Fruit fly (Drosophila melanogaster) whole organism, embryonic: ENCODE data around the gene CG9616.

Experiments used
- Ada2b ChIP-seq: fragments of 200-800 bp; sonication (Bioruptor generic); IDR thresholded peaks from 2 replicates; pipeline ENCODE4 v1.3.6; 2022; ENCODE audit warnings: missing biosample characterization, missing genetic modification characterization
- B-H1 ChIP-seq: fragments of 200-800 bp; sonication (Bioruptor generic); IDR thresholded peaks from 3 replicates; pipeline ENCODE4 v1.3.6; 2022; ENCODE audit warnings: missing biosample characterization, missing genetic modification characterization
- CG10267 ChIP-seq: fragments of 200-800 bp; sonication (Bioruptor generic); optimal IDR thresholded peaks from 2 replicates; lab custom pipeline; 2018; ENCODE audit warnings: missing biosample characterization, mild to moderate bottlenecking, missing genetic modification characterization, moderate library complexity
- CG10321 ChIP-seq: fragments of 200-800 bp; sonication (Bioruptor generic); IDR thresholded peaks from 2 replicates; pipeline ENCODE4 v1.3.6; 2022; ENCODE audit warnings: missing biosample characterization, missing genetic modification characterization
- CG10543 ChIP-seq: fragments of 200-800 bp; sonication (Bioruptor generic); optimal IDR thresholded peaks from 3 replicates; lab custom pipeline; 2017; ENCODE audit warnings: missing biosample characterization, mild to moderate bottlenecking, missing genetic modification characterization, moderate library complexity
- CG11247 ChIP-seq: fragments of 200-800 bp; sonication (Bioruptor generic); IDR thresholded peaks from 2 replicates; pipeline ENCODE4 v1.3.6; 2022; ENCODE audit warnings: missing biosample characterization, missing genetic modification characterization
- CG11560 ChIP-seq: fragments of 200-800 bp; sonication (Bioruptor generic); IDR thresholded peaks from 3 replicates; pipeline ENCODE4 v1.3.6; 2022; ENCODE audit warnings: missing biosample characterization, missing genetic modification characterization
- CG12942 ChIP-seq: fragments of 200-800 bp; sonication (Bioruptor generic); optimal IDR thresholded peaks from 3 replicates; lab custom pipeline; 2016; ENCODE audit warnings: missing biosample characterization, missing genetic modification characterization
- CG13624 ChIP-seq: fragments of 200-800 bp; sonication (Bioruptor generic); optimal IDR thresholded peaks from 2 replicates; lab custom pipeline; 2016; ENCODE audit warnings: missing biosample characterization, missing genetic modification characterization
- CG14050 ChIP-seq: fragments of 200-800 bp; sonication (Bioruptor generic); IDR thresholded peaks from 3 replicates; pipeline ENCODE4 v1.3.6; 2022; ENCODE audit warnings: missing biosample characterization, missing genetic modification characterization
- CG1647 ChIP-seq: fragments of 200-800 bp; sonication (Bioruptor generic); optimal IDR thresholded peaks from 3 replicates; lab custom pipeline; 2016; ENCODE audit warnings: missing biosample characterization, missing genetic modification characterization
- CG16863 ChIP-seq: fragments of 200-800 bp; sonication (Bioruptor generic); optimal IDR thresholded peaks from 3 replicates; lab custom pipeline; 2016; ENCODE audit warnings: missing biosample characterization, missing genetic modification characterization
- CG17186 ChIP-seq: fragments of 200-800 bp; sonication (Bioruptor generic); optimal IDR thresholded peaks from 3 replicates; lab custom pipeline; 2017; ENCODE audit warnings: missing biosample characterization, missing genetic modification reagents, missing genetic modification characterization
- CG17385 ChIP-seq: fragments of 200-800 bp; sonication (Bioruptor generic); optimal IDR thresholded peaks from 3 replicates; lab custom pipeline; 2018; ENCODE audit warnings: missing biosample characterization, mild to moderate bottlenecking, missing genetic modification characterization
- CG1792 ChIP-seq: fragments of 200-800 bp; sonication (Bioruptor generic); optimal IDR thresholded peaks from 2 replicates; lab custom pipeline; 2016; ENCODE audit warnings: missing biosample characterization, missing genetic modification characterization
- CG2116 ChIP-seq: fragments of 200-800 bp; sonication (Bioruptor generic); optimal IDR thresholded peaks from 3 replicates; lab custom pipeline; 2018; ENCODE audit warnings: missing biosample characterization, mild to moderate bottlenecking, missing genetic modification characterization
- CG2875 ChIP-seq: fragments of 200-800 bp; sonication (Bioruptor generic); optimal IDR thresholded peaks from 2 replicates; lab custom pipeline; 2017; ENCODE audit warnings: missing biosample characterization, mild to moderate bottlenecking, missing genetic modification characterization, missing genetic modification reagents
- CG34422 ChIP-seq: fragments of 200-800 bp; sonication (Bioruptor generic); IDR thresholded peaks from 3 replicates; pipeline ENCODE4 v1.3.6; 2022; ENCODE audit warnings: missing biosample characterization, missing genetic modification characterization
- CG4730 ChIP-seq: fragments of 200-800 bp; sonication (Bioruptor generic); IDR thresholded peaks from 2 replicates; pipeline ENCODE4 v1.3.6; 2022; ENCODE audit warnings: missing biosample characterization, missing genetic modification characterization
- CG4820 ChIP-seq: fragments of 200-800 bp; sonication (Bioruptor generic); optimal IDR thresholded peaks from 3 replicates; lab custom pipeline; 2016; ENCODE audit warnings: missing biosample characterization, missing genetic modification characterization
- CG5180 ChIP-seq: fragments of 200-800 bp; sonication (Bioruptor generic); optimal IDR thresholded peaks from 3 replicates; lab custom pipeline; 2017; ENCODE audit warnings: missing biosample characterization, missing genetic modification characterization, mild to moderate bottlenecking, moderate library complexity, missing genetic modification reagents
- CG6765 ChIP-seq: fragments of 200-800 bp; sonication (Bioruptor generic); optimal IDR thresholded peaks from 3 replicates; lab custom pipeline; 2017; ENCODE audit warnings: missing biosample characterization, mild to moderate bottlenecking, missing genetic modification characterization
- CG6791 ChIP-seq: fragments of 200-800 bp; sonication (Bioruptor generic); IDR thresholded peaks from 3 replicates; pipeline ENCODE4 v1.3.6; 2022; ENCODE audit warnings: missing biosample characterization, missing genetic modification characterization; ENCODE audit not compliant: partially characterized antibody
- CG8281 ChIP-seq: fragments of 200-800 bp; sonication (Bioruptor generic); optimal IDR thresholded peaks from 2 replicates; lab custom pipeline; 2018; ENCODE audit warnings: missing biosample characterization, mild to moderate bottlenecking, missing genetic modification characterization, moderate library complexity
- CG8359 ChIP-seq: fragments of 200-800 bp; sonication (Bioruptor generic); optimal IDR thresholded peaks from 2 replicates; lab custom pipeline; 2017; ENCODE audit warnings: missing biosample characterization, mild to moderate bottlenecking, missing genetic modification characterization, borderline replicate concordance
- CHES-1-like ChIP-seq: fragments of 200-800 bp; sonication (Bioruptor generic); optimal IDR thresholded peaks from 2 replicates; lab custom pipeline; 2016; ENCODE audit warnings: missing biosample characterization, missing genetic modification characterization
- D19A ChIP-seq: fragments of 200-800 bp; optimal IDR thresholded peaks from 3 replicates; lab custom pipeline; 2019; ENCODE audit warnings: missing biosample characterization, mild to moderate bottlenecking, missing genetic modification characterization, moderate library complexity
- Lhr ChIP-seq: fragments of 200-800 bp; sonication (Bioruptor generic); optimal IDR thresholded peaks from 3 replicates; lab custom pipeline; 2017; ENCODE audit warnings: mild to moderate bottlenecking, missing biosample characterization, missing genetic modification reagents, missing genetic modification characterization
- Meics ChIP-seq: fragments of 200-800 bp; sonication (Bioruptor generic); optimal IDR thresholded peaks from 2 replicates; lab custom pipeline; 2017; ENCODE audit warnings: missing biosample characterization, mild to moderate bottlenecking, missing genetic modification characterization
- Poxn ChIP-seq: fragments of 200-800 bp; sonication (Bioruptor generic); IDR thresholded peaks from 2 replicates; pipeline ENCODE4 v1.3.6; 2022; ENCODE audit warnings: missing biosample characterization, missing genetic modification characterization
- abd-A ChIP-seq: fragments of 200-800 bp; sonication (Bioruptor generic); optimal IDR thresholded peaks from 3 replicates; lab custom pipeline; 2019; ENCODE audit warnings: missing biosample characterization, mild to moderate bottlenecking, missing genetic modification characterization, moderate library complexity
- ase ChIP-seq: fragments of 200-800 bp; sonication (Bioruptor generic); IDR thresholded peaks from 3 replicates; pipeline ENCODE4 v1.3.6; 2022; ENCODE audit warnings: missing biosample characterization, missing genetic modification characterization
- esg ChIP-seq: fragments of 200-800 bp; sonication (Bioruptor generic); conservative IDR thresholded peaks from 2 replicates; pipeline ENCODE4 v1.3.6; 2022; ENCODE audit warnings: missing biosample characterization, missing genetic modification characterization
- eve ChIP-seq, 2 experiments: fragments of >200 bp; optimal IDR thresholded peaks; 2 replicates each; lab custom pipeline; 2017; ENCODE audit warnings: missing biosample characterization in 2 of 2, missing genetic modification characterization in 2 of 2
- fd102C ChIP-seq: fragments of 200-800 bp; sonication (Bioruptor generic); optimal IDR thresholded peaks from 2 replicates; lab custom pipeline; 2018; ENCODE audit warnings: missing biosample characterization, mild to moderate bottlenecking, missing genetic modification characterization, moderate library complexity
- gt ChIP-seq: fragments of 200-800 bp; sonication (Bioruptor generic); IDR thresholded peaks from 2 replicates; pipeline ENCODE4 v1.3.6; 2022; ENCODE audit warnings: missing biosample characterization, missing genetic modification characterization
- her ChIP-seq: fragments of 200-800 bp; sonication (Bioruptor generic); optimal IDR thresholded peaks from 2 replicates; lab custom pipeline; 2016; ENCODE audit warnings: missing biosample characterization, missing genetic modification characterization
- lab ChIP-seq: fragments of 200-800 bp; sonication (Bioruptor generic); optimal IDR thresholded peaks from 3 replicates; lab custom pipeline; 2017; ENCODE audit warnings: missing biosample characterization, missing genetic modification characterization, mild to moderate bottlenecking, moderate library complexity, missing genetic modification reagents
- lov ChIP-seq, 2 experiments: fragments of 200-800 bp in 1 of 2; fragments of >200 bp in 1 of 2; sonication (Bioruptor generic) in 1 of 2; IDR thresholded peaks in 1 of 2; optimal IDR thresholded peaks in 1 of 2; 2 replicates in 1 of 2; 3 replicates in 1 of 2; pipeline versions ENCODE4 v1.3.6 to Lab custom; 2017 to 2022; ENCODE audit warnings: missing biosample characterization in 1 of 2, missing genetic modification characterization in 1 of 2
- otp ChIP-seq: fragments of 200-800 bp; sonication (Bioruptor generic); IDR thresholded peaks from 3 replicates; pipeline ENCODE4, ENCODE4 v1.3.6; 2022; ENCODE audit warnings: missing biosample characterization, missing genetic modification characterization
- phol ChIP-seq: fragments of 200-800 bp; sonication (Bioruptor generic); optimal IDR thresholded peaks from 3 replicates; lab custom pipeline; 2018; ENCODE audit warnings: missing biosample characterization, mild to moderate bottlenecking, missing genetic modification characterization, moderate library complexity
- pnt ChIP-seq: fragments of 200-800 bp; sonication (Bioruptor generic); optimal IDR thresholded peaks from 3 replicates; lab custom pipeline; 2016; ENCODE audit warnings: missing biosample characterization, missing genetic modification characterization
- row ChIP-seq: fragments of 200-800 bp; sonication (Bioruptor generic); IDR thresholded peaks from 3 replicates; pipeline ENCODE4 v1.3.6; 2022; ENCODE audit warnings: missing biosample characterization, missing genetic modification characterization
- salm ChIP-seq: fragments of 200-800 bp; sonication (Bioruptor generic); optimal IDR thresholded peaks from 2 replicates; lab custom pipeline; 2018; ENCODE audit warnings: missing biosample characterization, mild to moderate bottlenecking, missing genetic modification characterization
- sc ChIP-seq, 3 experiments: fragments of >200 bp in 2 of 3; fragments of 200-800 bp in 1 of 3; sonication (Bioruptor generic) in 1 of 3; optimal IDR thresholded peaks; 2 replicates in 2 of 3; 3 replicates in 1 of 3; lab custom pipeline; 2017; ENCODE audit warnings: mild to moderate bottlenecking in 1 of 3, missing biosample characterization in 1 of 3, missing genetic modification characterization in 1 of 3, missing genetic modification reagents in 1 of 3
- sisA ChIP-seq: fragments of 200-800 bp; sonication (Bioruptor generic); IDR thresholded peaks from 2 replicates; pipeline ENCODE4 v1.3.6; 2022; ENCODE audit warnings: missing biosample characterization, missing genetic modification characterization
- sna ChIP-seq: fragments of 200-800 bp; sonication (Bioruptor generic); IDR thresholded peaks from 2 replicates; pipeline ENCODE4 v1.3.6; 2022; ENCODE audit warnings: missing biosample characterization, missing genetic modification characterization; ENCODE audit not compliant: partially characterized antibody
- tup ChIP-seq: fragments of 200-800 bp; sonication (Bioruptor generic); optimal IDR thresholded peaks from 2 replicates; lab custom pipeline; 2016; ENCODE audit warnings: missing biosample characterization, mild to moderate bottlenecking, missing genetic modification characterization, moderate library complexity
- zf30C ChIP-seq: fragments of 200-800 bp; sonication (Bioruptor generic); optimal IDR thresholded peaks from 3 replicates; lab custom pipeline; 2018; ENCODE audit warnings: missing biosample characterization, mild to moderate bottlenecking, missing genetic modification characterization

CG9616 gene

DNA sequence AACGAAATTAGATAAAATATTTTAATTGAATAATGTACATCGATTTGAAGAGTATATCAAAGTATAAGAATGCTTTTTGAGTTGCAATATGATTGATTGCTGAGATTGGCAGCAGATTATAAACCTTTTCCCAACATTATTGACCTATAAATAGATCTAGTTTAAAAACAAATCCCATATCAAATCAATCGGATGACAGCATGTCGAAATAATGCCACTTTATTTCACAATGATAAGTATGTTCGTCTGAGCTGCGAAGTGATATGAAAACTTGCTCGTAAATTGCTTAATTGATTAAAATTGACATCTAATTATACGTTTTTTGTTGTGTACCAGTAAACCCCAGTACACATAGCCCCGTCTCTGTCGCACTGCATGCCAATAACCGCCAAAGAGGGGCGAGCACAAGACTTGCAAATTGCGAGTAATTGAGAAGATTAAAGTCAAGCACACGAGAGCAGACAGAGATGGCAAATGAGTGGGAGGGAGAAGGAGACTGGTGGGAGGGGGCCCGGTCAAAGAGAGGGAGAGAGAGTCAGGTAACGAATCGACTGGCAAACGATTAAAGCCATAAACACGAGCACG lies 37.9 kb upstream of the CG9616 start (continued):
- no peak for TF ChIP-seq sc (optimal IDR thresholded peaks at IDR 0.05; lab: Kevin White, UChicago)
- no peak for TF ChIP-seq sc (GFP tag; optimal IDR thresholded peaks at IDR 0.05; lab: Kevin White, UChicago)
- no peak for TF ChIP-seq CG10321 (GFP tag; lab: Robert Waterston, UW)
- no peak for TF ChIP-seq CG4820 (GFP tag; lab: Kevin White, UChicago)
- TF ChIP-seq CG16863 (GFP tag; lab: Kevin White, UChicago), result peak; percentile 16
- no peak for TF ChIP-seq CG17186 (GFP tag; lab: Kevin White, UChicago)
- no peak for TF ChIP-seq sna (GFP tag; lab: Robert Waterston, UW)
- TF ChIP-seq CG17385 (GFP tag; lab: Kevin White, UChicago), result peak; percentile 18
- TF ChIP-seq CG13624 (GFP tag; lab: Kevin White, UChicago), result peak; percentile 54
- TF ChIP-seq CG10267 (tag; lab: Kevin White, UChicago), result no peak
- TF ChIP-seq CG5180, result no peak
- TF ChIP-seq Ada2b (GFP tag; lab: Robert Waterston, UW), result no peak
- TF ChIP-seq CG6791 (GFP tag; lab: Robert Waterston, UW), result no peak
- TF ChIP-seq her (GFP tag; lab: Kevin White, UChicago), result no peak
- TF ChIP-seq salm, result no peak
- TF ChIP-seq CG6765 (GFP tag; lab: Kevin White, UChicago), result peak; percentile 25
- no peak for TF ChIP-seq abd-A
- no peak for TF ChIP-seq CG11247
- TF ChIP-seq sisA (GFP tag; lab: Robert Waterston, UW), result no peak
- no peak for TF ChIP-seq gt
- TF ChIP-seq CG1792 (GFP tag; lab: Kevin White, UChicago), result no peak
- TF ChIP-seq CHES-1-like (GFP tag; lab: Kevin White, UChicago), result no peak
- no peak for TF ChIP-seq row (GFP tag; lab: Robert Waterston, UW)
- TF ChIP-seq CG2875 (GFP tag; lab: Kevin White, UChicago), result no peak
- TF ChIP-seq ase (GFP tag; lab: Robert Waterston, UW), result no peak
- no peak for TF ChIP-seq CG8281 (tag; lab: Kevin White, UChicago)
- TF ChIP-seq CG8359 (GFP tag; lab: Kevin White, UChicago), result no peak
- peak in 1 of 2 experiments; percentile 90 for TF ChIP-seq eve (GFP tag; optimal IDR thresholded peaks at IDR 0.05; lab: Kevin White, UChicago)
- TF ChIP-seq esg (GFP tag; lab: Robert Waterston, UW), result no peak
- TF ChIP-seq Meics (GFP tag; lab: Kevin White, UChicago), result peak; percentile 45
- TF ChIP-seq otp (GFP tag; lab: Robert Waterston, UW), result no peak
- no peak for TF ChIP-seq CG34422 (GFP tag; lab: Robert Waterston, UW)
- TF ChIP-seq CG12942 (GFP tag; lab: Kevin White, UChicago), result peak; percentile 28
- TF ChIP-seq CG2116 (GFP tag; lab: Kevin White, UChicago), result no peak
- TF ChIP-seq CG11560 (tag; lab: Robert Waterston, UW), result no peak
- TF ChIP-seq lov (optimal IDR thresholded peaks at IDR 0.05; lab: Kevin White, UChicago), result no peak
- TF ChIP-seq lov (GFP tag; IDR thresholded peaks at IDR 0.05; lab: Robert Waterston, UW), result no peak
- TF ChIP-seq zf30C (GFP tag; lab: Kevin White, UChicago), result no peak
- no peak for TF ChIP-seq CG1647
- TF ChIP-seq Poxn, result no peak
- no peak for TF ChIP-seq fd102C
- TF ChIP-seq CG4730 (GFP tag; lab: Robert Waterston, UW), result no peak
- peak; percentile 10 for TF ChIP-seq D19A
- peak; percentile 34 for TF ChIP-seq phol
- no peak for TF ChIP-seq CG14050 (GFP tag; lab: Robert Waterston, UW)
- TF ChIP-seq B-H1, result no peak
- TF ChIP-seq lab, result no peak
- no peak for TF ChIP-seq Lhr (GFP tag; lab: Kevin White, UChicago)
- no peak for TF ChIP-seq pnt (GFP tag; lab: Kevin White, UChicago)
- TF ChIP-seq tup (GFP tag; lab: Kevin White, UChicago), result no peak
- no peak for TF ChIP-seq CG10543 (GFP tag; lab: Kevin White, UChicago)
